Fruit fly (Drosophila melanogaster) whole organism, prepupa: ENCODE data around the gene Meltrin.

ENCODE experiments used
- Sox102F ChIP-seq: fragments of 200-800 bp; sonication (Bioruptor generic); optimal IDR thresholded peaks from 2 replicates; lab custom pipeline; 2016; ENCODE audit warnings: missing biosample characterization, mild to moderate bottlenecking, missing genetic modification characterization
- salr ChIP-seq, 2 experiments: fragments of 200-800 bp; sonication (Bioruptor generic); optimal IDR thresholded peaks; 3 replicates each; lab custom pipeline; 2016 to 2018; ENCODE audit warnings: missing biosample characterization in 2 of 2, missing genetic modification characterization in 2 of 2, mild to moderate bottlenecking in 1 of 2
- spab ChIP-seq: fragments of 200-800 bp; sonication (Bioruptor generic); optimal IDR thresholded peaks from 2 replicates; lab custom pipeline; 2017; ENCODE audit warnings: missing biosample characterization, mild to moderate bottlenecking, missing genetic modification characterization, missing genetic modification reagents

DNA sequence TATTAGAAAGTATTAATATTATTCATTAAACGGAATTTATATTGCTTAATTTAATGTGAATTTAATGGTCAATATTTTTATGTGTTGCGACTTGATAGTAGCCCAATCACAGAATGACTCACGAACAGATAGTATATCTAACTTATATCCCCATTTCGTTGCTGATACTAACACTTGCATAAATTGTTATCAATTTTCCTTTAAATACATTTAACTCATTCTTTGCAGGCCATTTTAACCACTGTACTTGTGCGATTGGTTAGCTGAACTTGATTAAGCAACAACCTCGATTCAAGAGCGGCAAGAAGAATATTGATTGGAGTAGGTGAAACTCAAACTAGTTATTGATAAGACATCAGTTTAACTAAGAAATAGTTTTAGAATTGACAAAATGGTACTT is 1.4 kb downstream of the Meltrin start:
- TF ChIP-seq Sox102F (GFP tag; lab: Kevin White, UChicago) (no peak), spab (no peak), salr (GFP tag; optimal IDR thresholded peaks at IDR 0.05; lab: Kevin White, UChicago) (no peak)
